Worm (Caenorhabditis elegans) whole organism, L4/young adult: Measurements from ENCODE around the gene zyg-1.

Experiments
- W03F9.2 ChIP-seq: fragments of 150-350 bp; optimal IDR thresholded peaks from 2 replicates; lab custom pipeline; 2014; ENCODE audit warnings: missing biosample characterization, missing genetic modification characterization
- dao-5 ChIP-seq: sonication (generic microtip); optimal IDR thresholded peaks from 2 replicates; lab custom pipeline; 2016; ENCODE audit warnings: missing genotype, missing genetic modification characterization, moderate library complexity, missing compliant biosample characterization
- him-1 ChIP-seq: sonication (generic microtip); optimal IDR thresholded peaks from 2 replicates; lab custom pipeline; 2016; ENCODE audit warnings: missing genotype, missing genetic modification reagents, missing genetic modification characterization, missing compliant biosample characterization

DNA sequence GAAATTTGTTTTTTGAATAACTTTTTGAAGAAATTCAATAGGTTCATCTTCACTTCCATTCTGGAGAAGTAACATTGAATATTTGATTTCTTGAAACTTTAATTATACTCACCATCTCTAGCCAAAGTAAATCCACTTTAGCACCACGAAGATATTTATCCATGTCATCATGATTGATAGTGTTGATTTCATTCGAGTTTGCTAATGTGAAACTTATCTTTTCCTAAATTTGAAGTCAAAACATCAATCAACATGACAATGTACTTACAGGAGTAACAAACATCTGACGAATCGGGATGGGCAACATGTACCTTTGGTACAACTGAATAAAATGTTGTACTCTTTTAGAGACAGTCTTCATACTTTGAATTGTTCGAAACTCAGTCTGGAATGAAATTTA, 47.8 kb downstream of the zyg-1 start:
- TF ChIP-seq him-1, result no peak
- no peak for TF ChIP-seq W03F9.2 (tag; lab: Kevin White, UChicago)
- TF ChIP-seq dao-5, result no peak
